Fruit fly (Drosophila melanogaster) whole organism, embryonic: ENCODE data around the gene CG8675.

Source experiments
- ATbp ChIP-seq: fragments of 200-800 bp; sonication (Bioruptor generic); optimal IDR thresholded peaks from 2 replicates; lab custom pipeline; 2017; ENCODE audit warnings: missing biosample characterization, mild to moderate bottlenecking, missing genetic modification characterization, missing genetic modification reagents
- CG10431 ChIP-seq: fragments of 200-800 bp; sonication (Bioruptor generic); optimal IDR thresholded peaks from 3 replicates; lab custom pipeline; 2018; ENCODE audit warnings: missing biosample characterization, mild to moderate bottlenecking, missing genetic modification characterization
- CG10959 ChIP-seq: fragments of 200-800 bp; sonication (Bioruptor generic); IDR thresholded peaks from 2 replicates; pipeline ENCODE4 v1.3.6; 2022; ENCODE audit warnings: missing biosample characterization, missing genetic modification characterization
- CG12155 ChIP-seq: fragments of 200-800 bp; sonication (Bioruptor generic); optimal IDR thresholded peaks from 3 replicates; lab custom pipeline; 2016; ENCODE audit warnings: missing biosample characterization, missing genetic modification characterization
- CG12391 ChIP-seq: fragments of 200-800 bp; sonication (Bioruptor generic); optimal IDR thresholded peaks from 3 replicates; lab custom pipeline; 2018; ENCODE audit warnings: missing biosample characterization, mild to moderate bottlenecking, missing genetic modification characterization, moderate library complexity
- CG14667 ChIP-seq: fragments of 200-800 bp; sonication (Bioruptor generic); IDR thresholded peaks from 2 replicates; pipeline ENCODE4 v1.3.6; 2022; ENCODE audit warnings: missing biosample characterization, missing genetic modification characterization
- CG1529 ChIP-seq: fragments of 200-800 bp; sonication (Bioruptor generic); optimal IDR thresholded peaks from 3 replicates; lab custom pipeline; 2018; ENCODE audit warnings: missing biosample characterization, missing genetic modification characterization
- CG17829 ChIP-seq: fragments of 200-800 bp; optimal IDR thresholded peaks from 2 replicates; lab custom pipeline; 2019; ENCODE audit warnings: missing biosample characterization, mild to moderate bottlenecking, missing genetic modification characterization, moderate library complexity
- CG1792 ChIP-seq: fragments of 200-800 bp; sonication (Bioruptor generic); optimal IDR thresholded peaks from 2 replicates; lab custom pipeline; 2016; ENCODE audit warnings: missing biosample characterization, missing genetic modification characterization
- CG1832 ChIP-seq: fragments of 200-800 bp; sonication (Bioruptor generic); optimal IDR thresholded peaks from 2 replicates; lab custom pipeline; 2017; ENCODE audit warnings: missing biosample characterization, mild to moderate bottlenecking, missing genetic modification characterization, inconsistent platforms
- CG30403 ChIP-seq: fragments of 200-800 bp; sonication (Bioruptor generic); optimal IDR thresholded peaks from 3 replicates; lab custom pipeline; 2016; ENCODE audit warnings: missing biosample characterization, missing genetic modification characterization
- CG34376 ChIP-seq: fragments of 200-800 bp; sonication (Bioruptor generic); optimal IDR thresholded peaks from 2 replicates; lab custom pipeline; 2018; ENCODE audit warnings: missing biosample characterization, mild to moderate bottlenecking, missing genetic modification characterization
- CG4707 ChIP-seq: fragments of 200-800 bp; sonication (Bioruptor generic); optimal IDR thresholded peaks from 2 replicates; lab custom pipeline; 2018; ENCODE audit warnings: missing biosample characterization, mild to moderate bottlenecking, missing genetic modification characterization, moderate library complexity
- CG4820 ChIP-seq: fragments of 200-800 bp; sonication (Bioruptor generic); optimal IDR thresholded peaks from 3 replicates; lab custom pipeline; 2016; ENCODE audit warnings: missing biosample characterization, missing genetic modification characterization
- CG6791 ChIP-seq: fragments of 200-800 bp; sonication (Bioruptor generic); IDR thresholded peaks from 3 replicates; pipeline ENCODE4 v1.3.6; 2022; ENCODE audit warnings: missing biosample characterization, missing genetic modification characterization; ENCODE audit not compliant: partially characterized antibody
- CG7372 ChIP-seq: fragments of 200-800 bp; sonication (Bioruptor generic); IDR thresholded peaks from 2 replicates; pipeline ENCODE4 v1.3.6; 2022; ENCODE audit warnings: missing biosample characterization, missing genetic modification characterization
- CG7928 ChIP-seq: fragments of 200-800 bp; sonication (Bioruptor generic); optimal IDR thresholded peaks from 2 replicates; lab custom pipeline; 2017; ENCODE audit warnings: missing biosample characterization, mild to moderate bottlenecking, missing genetic modification characterization
- CG8924 ChIP-seq: fragments of 200-800 bp; optimal IDR thresholded peaks from 3 replicates; lab custom pipeline; 2019; ENCODE audit warnings: missing biosample characterization, mild to moderate bottlenecking, missing genetic modification characterization, moderate library complexity
- CG8944 ChIP-seq: fragments of 200-800 bp; sonication (Bioruptor generic); optimal IDR thresholded peaks from 3 replicates; lab custom pipeline; 2016; ENCODE audit warnings: missing biosample characterization, missing genetic modification characterization
- CHES-1-like ChIP-seq: fragments of 200-800 bp; sonication (Bioruptor generic); optimal IDR thresholded peaks from 2 replicates; lab custom pipeline; 2016; ENCODE audit warnings: missing biosample characterization, missing genetic modification characterization
- Camta ChIP-seq: fragments of 200-800 bp; sonication (Bioruptor generic); optimal IDR thresholded peaks from 2 replicates; lab custom pipeline; 2016; ENCODE audit warnings: missing biosample characterization, missing genetic modification characterization
- CoRest ChIP-seq: fragments of 200-800 bp; sonication (Bioruptor generic); optimal IDR thresholded peaks from 3 replicates; lab custom pipeline; 2018; ENCODE audit warnings: missing biosample characterization, mild to moderate bottlenecking, missing genetic modification characterization, moderate library complexity
- D ChIP-seq, 2 experiments: fragments of 200-800 bp in 1 of 2; fragments of >200 bp in 1 of 2; sonication (Bioruptor generic) in 1 of 2; optimal IDR thresholded peaks; 2 replicates in 1 of 2; 3 replicates in 1 of 2; lab custom pipeline; 2017; ENCODE audit warnings: mild to moderate bottlenecking in 1 of 2, missing biosample characterization in 1 of 2, missing genetic modification characterization in 1 of 2, missing genetic modification reagents in 1 of 2
- D19A ChIP-seq: fragments of 200-800 bp; optimal IDR thresholded peaks from 3 replicates; lab custom pipeline; 2019; ENCODE audit warnings: missing biosample characterization, mild to moderate bottlenecking, missing genetic modification characterization, moderate library complexity
- Dll ChIP-seq: fragments of 200-800 bp; sonication (Bioruptor generic); IDR thresholded peaks from 4 replicates; pipeline ENCODE4 v1.3.6; 2022; ENCODE audit warnings: missing biosample characterization, missing genetic modification characterization; ENCODE audit not compliant: partially characterized antibody
- Dp ChIP-seq: fragments of 200-800 bp; sonication (Bioruptor generic); optimal IDR thresholded peaks from 2 replicates; lab custom pipeline; 2018; ENCODE audit warnings: missing biosample characterization, mild to moderate bottlenecking, missing genetic modification characterization, moderate library complexity
- Eip74EF ChIP-seq, 2 experiments: fragments of 200-800 bp in 1 of 2; fragments of >200 bp in 1 of 2; sonication (Bioruptor generic) in 1 of 2; optimal IDR thresholded peaks; 2 replicates each; lab custom pipeline; 2017 to 2019; ENCODE audit warnings: missing biosample characterization in 2 of 2, missing genetic modification characterization in 2 of 2, mild to moderate bottlenecking in 1 of 2, moderate library complexity in 1 of 2
- Fer3 ChIP-seq: fragments of 200-800 bp; sonication (Bioruptor generic); optimal IDR thresholded peaks from 2 replicates; lab custom pipeline; 2018; ENCODE audit warnings: missing biosample characterization, mild to moderate bottlenecking, missing genetic modification characterization, moderate library complexity
- Gsc ChIP-seq: fragments of 200-800 bp; sonication (Bioruptor generic); IDR thresholded peaks from 2 replicates; pipeline ENCODE4 v1.3.6; 2022; ENCODE audit warnings: missing biosample characterization, missing genetic modification characterization
- HLHmδ ChIP-seq: fragments of 200-800 bp; sonication (Bioruptor generic); optimal IDR thresholded peaks from 2 replicates; lab custom pipeline; 2018; ENCODE audit warnings: missing biosample characterization, mild to moderate bottlenecking, missing genetic modification characterization, moderate library complexity
- Hey ChIP-seq: fragments of 200-800 bp; sonication (Bioruptor generic); optimal IDR thresholded peaks from 3 replicates; lab custom pipeline; 2018; ENCODE audit warnings: missing biosample characterization, mild to moderate bottlenecking, missing genetic modification characterization
- Pdp1 ChIP-seq, 2 experiments: fragments of 200-800 bp; sonication (Bioruptor generic); optimal IDR thresholded peaks; 3 replicates each; lab custom pipeline; 2016; ENCODE audit warnings: missing biosample characterization in 2 of 2, missing genetic modification characterization in 2 of 2, mild to moderate bottlenecking in 1 of 2, moderate library complexity in 1 of 2
- Ptx1 ChIP-seq: fragments of 200-800 bp; sonication (Bioruptor generic); IDR thresholded peaks from 2 replicates; pipeline ENCODE4 v1.3.6; 2022; ENCODE audit warnings: missing biosample characterization, missing genetic modification characterization
- ara ChIP-seq: fragments of 200-800 bp; sonication (Bioruptor generic); IDR thresholded peaks from 2 replicates; pipeline ENCODE4 v1.3.6; 2022; ENCODE audit warnings: missing biosample characterization, missing genetic modification characterization
- br ChIP-seq: fragments of >200 bp; optimal IDR thresholded peaks from 2 replicates; lab custom pipeline; 2017
- croc ChIP-seq: fragments of 200-800 bp; sonication (Bioruptor generic); conservative IDR thresholded peaks from 3 replicates; pipeline ENCODE4 v1.3.6; 2022; ENCODE audit warnings: missing biosample characterization, missing genetic modification characterization
- gfzf ChIP-seq: fragments of 200-800 bp; sonication (Bioruptor generic); optimal IDR thresholded peaks from 2 replicates; lab custom pipeline; 2016; ENCODE audit warnings: missing biosample characterization, mild to moderate bottlenecking, missing genetic modification characterization, moderate library complexity
- ken ChIP-seq: fragments of 200-800 bp; sonication (Bioruptor generic); IDR thresholded peaks from 3 replicates; pipeline ENCODE4 v1.3.6; 2022; ENCODE audit warnings: missing biosample characterization, missing genetic modification characterization
- mld ChIP-seq: fragments of 200-800 bp; sonication (Bioruptor generic); IDR thresholded peaks from 3 replicates; pipeline ENCODE4 v1.3.6; 2022; ENCODE audit warnings: missing biosample characterization, missing genetic modification characterization; ENCODE audit not compliant: partially characterized antibody
- nau ChIP-seq: fragments of 200-800 bp; sonication (Bioruptor generic); optimal IDR thresholded peaks from 3 replicates; lab custom pipeline; 2017; ENCODE audit warnings: missing biosample characterization, mild to moderate bottlenecking, missing genetic modification characterization, missing genetic modification reagents
- onecut ChIP-seq: fragments of 200-800 bp; sonication (Bioruptor generic); IDR thresholded peaks from 2 replicates; pipeline ENCODE4 v1.3.6; 2022; ENCODE audit warnings: missing biosample characterization, missing genetic modification characterization
- phol ChIP-seq: fragments of 200-800 bp; sonication (Bioruptor generic); optimal IDR thresholded peaks from 3 replicates; lab custom pipeline; 2018; ENCODE audit warnings: missing biosample characterization, mild to moderate bottlenecking, missing genetic modification characterization, moderate library complexity
- pzg ChIP-seq: fragments of 200-800 bp; sonication (Bioruptor generic); optimal IDR thresholded peaks from 3 replicates; lab custom pipeline; 2018; ENCODE audit warnings: missing biosample characterization, mild to moderate bottlenecking, missing genetic modification characterization, moderate library complexity
- sc ChIP-seq, 3 experiments: fragments of >200 bp in 2 of 3; fragments of 200-800 bp in 1 of 3; sonication (Bioruptor generic) in 1 of 3; optimal IDR thresholded peaks; 2 replicates in 2 of 3; 3 replicates in 1 of 3; lab custom pipeline; 2017; ENCODE audit warnings: mild to moderate bottlenecking in 1 of 3, missing biosample characterization in 1 of 3, missing genetic modification characterization in 1 of 3, missing genetic modification reagents in 1 of 3
- schlank ChIP-seq: fragments of 200-800 bp; sonication (Bioruptor generic); optimal IDR thresholded peaks from 2 replicates; lab custom pipeline; 2018; ENCODE audit warnings: missing biosample characterization, mild to moderate bottlenecking, missing genetic modification characterization
- shn ChIP-seq: fragments of 200-800 bp; sonication (Bioruptor generic); optimal IDR thresholded peaks from 3 replicates; lab custom pipeline; 2016; ENCODE audit warnings: missing biosample characterization, missing genetic modification characterization
- tio ChIP-seq: fragments of 200-800 bp; sonication (Bioruptor generic); optimal IDR thresholded peaks from 2 replicates; lab custom pipeline; 2017; ENCODE audit warnings: missing biosample characterization, missing genetic modification characterization, inconsistent platforms
- twi ChIP-seq: fragments of 200-800 bp; optimal IDR thresholded peaks from 2 replicates; lab custom pipeline; 2019; ENCODE audit warnings: missing biosample characterization, mild to moderate bottlenecking, missing genetic modification characterization, moderate library complexity

The CG8675 gene

dm6 chrX:17297924-17298591, 48.8 kb upstream of the CG8675 start (continued):
- TF ChIP-seq CG4707 (GFP tag; lab: Kevin White, UChicago) (no peak), onecut (GFP tag; lab: Robert Waterston, UW) (no peak), ara (GFP tag; lab: Robert Waterston, UW) (peak; percentile 37; the same call in 1 of the 2 replicates), CG10959 (GFP tag; lab: Robert Waterston, UW) (no peak), pzg (GFP tag; lab: Kevin White, UChicago) (no peak), Gsc (GFP tag; lab: Robert Waterston, UW) (no peak), CG8944 (GFP tag; lab: Kevin White, UChicago) (no peak), mld (GFP tag; lab: Robert Waterston, UW) (no peak), Eip74EF (GFP tag; optimal IDR thresholded peaks at IDR 0.05; lab: Kevin White, UChicago) (no peak), CG8924 (tag; lab: Kevin White, UChicago) (no peak), CG14667 (no peak), D (optimal IDR thresholded peaks at IDR 0.05; lab: Kevin White, UChicago) (no peak), D (GFP tag; optimal IDR thresholded peaks at IDR 0.05; lab: Kevin White, UChicago) (peak; percentile 28), Hey (no peak), CG6791 (GFP tag; lab: Robert Waterston, UW) (0 out of 3 replicates have a peak, but pooled peaks have one; percentile 41), CG12155 (GFP tag; lab: Kevin White, UChicago) (no peak), CG1792 (GFP tag; lab: Kevin White, UChicago) (no peak), CHES-1-like (GFP tag; lab: Kevin White, UChicago) (no peak), twi (peak; percentile 38), ATbp (GFP tag; lab: Kevin White, UChicago) (peak; percentile 41), phol (tag; lab: Kevin White, UChicago) (peak; percentile 38), CG34376 (GFP tag; lab: Kevin White, UChicago) (no peak), Ptx1 (GFP tag; lab: Robert Waterston, UW) (peak; percentile 54), CG7928 (GFP tag; lab: Kevin White, UChicago) (no peak), CG10431 (no peak), CG7372 (GFP tag; lab: Robert Waterston, UW) (no peak), CG17829 (peak; percentile 17), tio (GFP tag; lab: Kevin White, UChicago) (peak; percentile 20), Camta (GFP tag; lab: Kevin White, UChicago) (no peak), croc (peak; percentile 15; the same call in 1 of the 3 replicates), CG1529 (GFP tag; lab: Kevin White, UChicago) (peak; percentile 25), CG30403 (GFP tag; lab: Kevin White, UChicago) (no peak), HLHmδ (GFP tag; lab: Kevin White, UChicago) (no peak), CoRest (tag; lab: Kevin White, UChicago) (no peak), shn (GFP tag; lab: Kevin White, UChicago) (no peak), sc (optimal IDR thresholded peaks at IDR 0.05; lab: Kevin White, UChicago) (no peak), sc (GFP tag; optimal IDR thresholded peaks at IDR 0.05; lab: Kevin White, UChicago) (peak; percentile 10), CG12391 (peak; percentile 30), CG1832 (GFP tag; lab: Kevin White, UChicago) (no peak), CG4820 (GFP tag; lab: Kevin White, UChicago) (no peak), br (lab: Kevin White, UChicago) (no peak), nau (no peak), schlank (tag; lab: Kevin White, UChicago) (no peak), Pdp1 (GFP tag; optimal IDR thresholded peaks at IDR 0.05; lab: Kevin White, UChicago) (peak in 1 of 2 experiments; percentile 30), Dll (GFP tag; lab: Robert Waterston, UW) (0 out of 4 replicates have a peak, but pooled peaks have one; percentile 18), Dp (GFP tag; lab: Kevin White, UChicago) (no peak), gfzf (GFP tag; lab: Kevin White, UChicago) (no peak), ken (GFP tag; lab: Robert Waterston, UW) (peak; percentile 45; the same call in 1 of the 3 replicates), Fer3 (no peak), D19A (no peak)
